Fruit fly (Drosophila melanogaster) whole organism, embryonic: ENCODE measurements around the gene CG13081.
A peak's percentile ranks its signal among the peaks of the same experiment; 100 is the strongest.

ENCODE experiments used
- Bgb ChIP-seq: fragments of 200-800 bp; sonication (Bioruptor generic); IDR thresholded peaks from 2 replicates; pipeline ENCODE4 v1.3.6; 2022; ENCODE audit warnings: missing biosample characterization, missing genetic modification characterization; ENCODE audit not compliant: partially characterized antibody
- CG32767 ChIP-seq: fragments of 200-800 bp; sonication (Bioruptor generic); IDR thresholded peaks from 2 replicates; pipeline ENCODE4 v1.3.6; 2022; ENCODE audit warnings: missing biosample characterization, missing genetic modification characterization
- CG6689 ChIP-seq: fragments of 200-800 bp; sonication (Bioruptor generic); IDR thresholded peaks from 2 replicates; pipeline ENCODE4 v1.3.6; 2022; ENCODE audit warnings: missing biosample characterization, missing genetic modification characterization
- CG7839 ChIP-seq: fragments of 200-800 bp; sonication (Bioruptor generic); optimal IDR thresholded peaks from 3 replicates; lab custom pipeline; 2018; ENCODE audit warnings: missing biosample characterization, mild to moderate bottlenecking, missing genetic modification characterization, moderate library complexity
- Gug ChIP-seq: fragments of 200-800 bp; sonication (Bioruptor generic); IDR thresholded peaks from 4 replicates; pipeline ENCODE4 v1.3.6; 2022; ENCODE audit warnings: missing biosample characterization, missing genetic modification characterization
- Hr51 ChIP-seq, 2 experiments: fragments of 200-800 bp; sonication (Bioruptor generic); optimal IDR thresholded peaks; 2 replicates in 1 of 2; 3 replicates in 1 of 2; lab custom pipeline; 2016 to 2018; ENCODE audit warnings: missing biosample characterization in 2 of 2, missing genetic modification characterization in 2 of 2, mild to moderate bottlenecking in 1 of 2, moderate library complexity in 1 of 2
- abd-A ChIP-seq: fragments of 200-800 bp; sonication (Bioruptor generic); optimal IDR thresholded peaks from 3 replicates; lab custom pipeline; 2019; ENCODE audit warnings: missing biosample characterization, mild to moderate bottlenecking, missing genetic modification characterization, moderate library complexity
- ac ChIP-seq: fragments of 200-800 bp; sonication (Bioruptor generic); optimal IDR thresholded peaks from 3 replicates; lab custom pipeline; 2017; ENCODE audit warnings: missing biosample characterization, mild to moderate bottlenecking, missing genetic modification characterization
- salm ChIP-seq: fragments of 200-800 bp; sonication (Bioruptor generic); optimal IDR thresholded peaks from 2 replicates; lab custom pipeline; 2018; ENCODE audit warnings: missing biosample characterization, mild to moderate bottlenecking, missing genetic modification characterization
- sna ChIP-seq: fragments of 200-800 bp; sonication (Bioruptor generic); IDR thresholded peaks from 2 replicates; pipeline ENCODE4 v1.3.6; 2022; ENCODE audit warnings: missing biosample characterization, missing genetic modification characterization; ENCODE audit not compliant: partially characterized antibody
- stc ChIP-seq: fragments of 200-800 bp; sonication (Bioruptor generic); IDR thresholded peaks from 2 replicates; pipeline ENCODE4 v1.3.6; 2022; ENCODE audit warnings: missing biosample characterization, missing genetic modification characterization
- sug ChIP-seq: fragments of 200-800 bp; optimal IDR thresholded peaks from 2 replicates; lab custom pipeline; 2019; ENCODE audit warnings: missing biosample characterization, mild to moderate bottlenecking, missing genetic modification characterization, moderate library complexity

dm6 chr2L:19518636-19519086 lies 21.7 kb upstream of the CG13081 start, which contains the start of gene CG10132:
- TF ChIP-seq sna (GFP tag; lab: Robert Waterston, UW) (peak; percentile 16; the same call in 1 of the 2 replicates), CG6689 (GFP tag; lab: Robert Waterston, UW) (no peak), CG32767 (GFP tag; lab: Robert Waterston, UW) (peak; percentile 72; the same call in 1 of the 2 replicates), salm (tag; lab: Kevin White, UChicago) (no peak), stc (GFP tag; lab: Robert Waterston, UW) (no peak), abd-A (no peak), Gug (GFP tag; lab: Robert Waterston, UW) (no peak), Hr51 (GFP tag; optimal IDR thresholded peaks at IDR 0.05; lab: Kevin White, UChicago) (no peak), CG7839 (tag; lab: Kevin White, UChicago) (no peak), sug (tag; lab: Kevin White, UChicago) (no peak), ac (GFP tag; lab: Kevin White, UChicago) (no peak), Bgb (GFP tag; lab: Robert Waterston, UW) (peak; percentile 41; the same call in 1 of the 2 replicates)
